Worm (Caenorhabditis elegans): Measurements from ENCODE around the gene F53C3.3.

DNA sequence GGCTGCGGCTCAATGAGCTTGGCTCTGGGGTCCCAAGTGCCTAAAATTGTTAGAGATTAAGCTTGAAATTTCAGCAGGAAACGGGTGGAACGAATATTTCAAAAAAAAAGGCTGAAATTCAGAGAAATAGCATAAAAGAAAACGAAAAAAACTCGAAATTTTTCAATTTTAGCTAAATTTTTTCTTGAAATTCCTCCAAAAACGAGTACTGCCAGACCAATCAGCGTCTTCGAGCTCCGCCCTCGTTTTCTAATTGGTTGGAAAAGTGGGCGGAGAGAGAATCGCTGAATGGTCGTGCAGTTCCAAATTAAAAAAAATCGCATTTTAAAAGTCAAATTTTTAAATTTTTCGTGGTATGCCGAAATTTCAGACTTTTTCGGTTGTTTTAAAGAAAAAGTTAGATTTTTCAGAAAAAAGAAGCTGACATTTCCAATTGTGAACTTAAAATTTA lies 25.3 kb downstream of the F53C3.3 start, which contains the start of gene plpp-1.1:
- no peak for TF ChIP-seq ztf-7 (tag; optimal IDR thresholded peaks at IDR 0.05)
- no peak for TF ChIP-seq ces-1 (GFP tag; optimal IDR thresholded peaks at IDR 0.05)
- TF ChIP-seq attf-4 (tag; optimal IDR thresholded peaks at IDR 0.05) = no peak
- no peak for TF ChIP-seq nhr-28 (tag; optimal IDR thresholded peaks at IDR 0.05)
- TF ChIP-seq zfp-2 (tag; optimal IDR thresholded peaks at IDR 0.05) = no peak
- TF ChIP-seq rbr-2 (tag; optimal IDR thresholded peaks at IDR 0.05) = no peak
- TF ChIP-seq F37D6.2 (tag; optimal IDR thresholded peaks at IDR 0.05) = no peak
- no peak for TF ChIP-seq lin-39 (tag; optimal IDR thresholded peaks at IDR 0.05)
- TF ChIP-seq nhr-11 (tag; optimal IDR thresholded peaks at IDR 0.05) = no peak
- no peak for TF ChIP-seq pqm-1 (tag; optimal IDR thresholded peaks at IDR 0.05)
- no peak for TF ChIP-seq zag-1 (tag; optimal IDR thresholded peaks at IDR 0.05)
- TF ChIP-seq lin-29 (GFP tag; IDR thresholded peaks at IDR 0.05) = no peak
- TF ChIP-seq lsy-2 (tag; optimal IDR thresholded peaks at IDR 0.05) = no peak
- no peak for TF ChIP-seq nhr-25 (tag; optimal IDR thresholded peaks at IDR 0.05; ENCODE audit: borderline replicate concordance, insufficient read depth)
